Worm (Caenorhabditis elegans) whole organism, early embryonic: ENCODE measurements around the gene ZK353.3.

Experiments used
- pes-1 ChIP-seq: fragments of 200-800 bp; sonication (Bioruptor generic); IDR thresholded peaks from 2 replicates; pipeline ENCODE4 v1.3.6; 2022; ENCODE audit warnings: missing genetic modification reagents, missing genetic modification characterization, missing compliant biosample characterization
- tbx-11 ChIP-seq: fragments of 200-800 bp; sonication (Bioruptor generic); IDR thresholded peaks from 2 replicates; pipeline ENCODE4 v1.3.6; 2022; ENCODE audit warnings: missing genetic modification characterization, missing compliant biosample characterization

DNA sequence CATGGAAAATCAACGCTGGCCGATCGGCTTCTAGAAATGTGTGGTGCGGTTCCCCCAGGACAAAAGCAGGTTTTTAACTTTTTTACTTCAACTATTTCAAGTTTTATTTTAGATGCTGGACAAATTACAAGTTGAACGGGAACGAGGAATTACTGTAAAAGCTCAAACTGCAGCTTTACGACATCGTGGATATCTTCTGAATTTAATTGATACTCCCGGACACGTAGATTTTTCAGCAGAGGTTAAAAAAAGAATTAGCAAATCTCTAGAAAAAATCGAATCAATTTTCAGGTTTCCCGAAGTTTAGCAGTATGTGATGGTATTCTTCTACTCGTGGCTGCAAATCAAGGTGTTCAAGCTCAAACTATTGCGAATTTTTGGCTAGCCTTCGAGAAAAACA is 33.7 kb downstream of the ZK353.3 start:
- TF ChIP-seq tbx-11 (no peak), pes-1 (GFP tag; lab: Robert Waterston, UW) (no peak)
